Fruit fly (Drosophila melanogaster): ENCODE measurements around the gene CG17917.

DNA sequence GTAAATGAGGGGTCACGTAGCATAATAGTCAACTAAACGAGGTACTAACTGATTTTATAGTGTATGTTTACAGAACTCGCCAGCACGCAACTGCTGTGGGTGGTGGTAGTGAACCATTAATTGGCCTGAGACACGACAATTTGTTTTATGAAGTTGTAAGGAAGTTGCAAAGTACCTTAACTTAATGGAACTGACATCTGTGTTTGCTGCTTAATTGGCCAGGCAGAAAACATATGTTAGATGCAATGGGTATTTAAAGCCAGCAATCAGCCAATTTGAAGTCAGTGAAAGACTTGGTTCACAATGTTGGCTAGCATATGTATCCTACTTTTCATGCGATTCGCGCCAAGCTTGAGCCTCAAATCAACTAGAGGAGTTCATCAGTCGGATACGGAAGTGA is at the start of gene CG17917:
- TF ChIP-seq CG10654 (GFP tag; optimal IDR thresholded peaks at IDR 0.05): no peak
- TF ChIP-seq Dll (GFP tag; IDR thresholded peaks at IDR 0.05; ENCODE audit: partially characterized antibody): no peak
- TF ChIP-seq CG34376 (GFP tag; optimal IDR thresholded peaks at IDR 0.05): no peak
- no peak for TF ChIP-seq CG31365 (tag; optimal IDR thresholded peaks at IDR 0.05)
- no peak for TF ChIP-seq sisA (GFP tag; IDR thresholded peaks at IDR 0.05)
- no peak for TF ChIP-seq CG13287 (GFP tag; IDR thresholded peaks at IDR 0.05; ENCODE audit: partially characterized antibody)
